Worm (Caenorhabditis elegans): ENCODE data around the gene F46F5.14.

Gene F46F5.14

DNA sequence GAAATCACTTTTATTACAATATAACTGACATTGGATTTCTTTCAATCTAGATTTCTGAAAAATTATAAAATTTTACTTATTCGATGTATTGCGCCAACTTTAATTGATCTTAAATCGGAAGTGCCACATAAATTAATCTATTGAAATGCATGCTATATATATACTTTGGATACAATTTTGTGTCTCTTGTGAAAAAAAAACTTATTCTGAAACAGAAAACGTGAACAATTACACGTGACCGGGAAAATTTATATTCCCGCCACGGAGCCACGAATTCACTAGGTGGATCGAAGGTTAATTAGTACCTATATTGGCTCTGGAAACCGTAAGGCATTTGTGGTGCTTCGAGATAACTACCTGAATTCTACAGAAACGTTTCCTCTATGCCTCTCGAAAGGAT, at the start of gene F46F5.14:
Gene F46F5.14 (plus strand): TSS at position 301 of the 400 bp plus-strand sequence.
- TF ChIP-seq C34F6.9 (tag; optimal IDR thresholded peaks at IDR 0.05): no peak
- no peak for TF ChIP-seq ztf-1 (GFP tag; conservative IDR thresholded peaks at IDR 0.05)
- TF ChIP-seq F13H6.1 (tag; optimal IDR thresholded peaks at IDR 0.05): no peak
- no peak for TF ChIP-seq elt-1 (tag; optimal IDR thresholded peaks at IDR 0.05)
- no peak for TF ChIP-seq lin-11 (tag; optimal IDR thresholded peaks at IDR 0.05)
- no peak for TF ChIP-seq aly-2 (tag; optimal IDR thresholded peaks at IDR 0.05)
- TF ChIP-seq elt-3 (tag; optimal IDR thresholded peaks at IDR 0.05): no peak
- no peak for TF ChIP-seq zag-1 (tag; optimal IDR thresholded peaks at IDR 0.05)
- no peak for TF ChIP-seq ztf-4 (tag; optimal IDR thresholded peaks at IDR 0.05)
- TF ChIP-seq ztf-11 (tag; optimal IDR thresholded peaks at IDR 0.05): no peak
- TF ChIP-seq lin-13 (GFP tag; optimal IDR thresholded peaks at IDR 0.05): no peak
- no peak for TF ChIP-seq crh-2 (tag; optimal IDR thresholded peaks at IDR 0.05)
- no peak for TF ChIP-seq sma-9 (GFP tag; optimal IDR thresholded peaks at IDR 0.05)
- no peak for TF ChIP-seq sma-9 (tag; optimal IDR thresholded peaks at IDR 0.05)
- TF ChIP-seq nhr-237 (tag; optimal IDR thresholded peaks at IDR 0.05): no peak
- no peak for TF ChIP-seq nhr-12 (tag; optimal IDR thresholded peaks at IDR 0.05)
- no peak for TF ChIP-seq nhr-6 (tag; optimal IDR thresholded peaks at IDR 0.05)
- TF ChIP-seq dmd-4 (tag; optimal IDR thresholded peaks at IDR 0.05): no peak
- TF ChIP-seq peb-1 (tag; optimal IDR thresholded peaks at IDR 0.05): no peak

DNA sequence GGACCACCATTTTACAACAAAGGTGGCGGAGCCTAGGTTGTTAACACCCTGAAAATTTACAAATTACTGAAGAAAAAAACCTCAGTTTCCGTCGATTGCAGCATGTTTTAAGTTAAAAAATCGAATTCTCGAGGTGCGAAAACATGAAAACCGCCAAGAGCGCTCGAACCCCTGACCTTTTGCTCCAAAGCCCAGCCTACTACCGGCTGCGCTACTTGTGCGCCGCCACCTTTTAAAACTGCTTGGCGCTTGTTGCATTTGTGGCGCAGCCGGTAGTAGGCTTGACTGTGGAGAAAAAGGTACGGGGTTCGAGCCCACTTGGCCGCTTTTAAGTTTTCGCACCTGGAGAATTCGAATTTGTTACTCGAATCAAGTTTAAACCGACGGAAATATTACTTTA, 49.6 kb upstream of the F46F5.14 start, which contains the start of gene snt-6:
Gene snt-6 (minus strand): TSS at position 58 of the 400 bp plus-strand sequence.
- TF ChIP-seq ceh-16 (tag; optimal IDR thresholded peaks at IDR 0.05) (no peak), R02D3.7 (tag; optimal IDR thresholded peaks at IDR 0.05) (no peak), nhr-23 (tag; optimal IDR thresholded peaks at IDR 0.05) (no peak), nhr-11 (tag; optimal IDR thresholded peaks at IDR 0.05) (no peak), F13H6.1 (tag; optimal IDR thresholded peaks at IDR 0.05) (no peak), lin-11 (tag; optimal IDR thresholded peaks at IDR 0.05) (no peak), ceh-82 (tag; optimal IDR thresholded peaks at IDR 0.05) (no peak), Y55F3AM.14 (GFP tag; optimal IDR thresholded peaks at IDR 0.05) (no peak), skn-1 (tag; optimal IDR thresholded peaks at IDR 0.05) (no peak)

DNA sequence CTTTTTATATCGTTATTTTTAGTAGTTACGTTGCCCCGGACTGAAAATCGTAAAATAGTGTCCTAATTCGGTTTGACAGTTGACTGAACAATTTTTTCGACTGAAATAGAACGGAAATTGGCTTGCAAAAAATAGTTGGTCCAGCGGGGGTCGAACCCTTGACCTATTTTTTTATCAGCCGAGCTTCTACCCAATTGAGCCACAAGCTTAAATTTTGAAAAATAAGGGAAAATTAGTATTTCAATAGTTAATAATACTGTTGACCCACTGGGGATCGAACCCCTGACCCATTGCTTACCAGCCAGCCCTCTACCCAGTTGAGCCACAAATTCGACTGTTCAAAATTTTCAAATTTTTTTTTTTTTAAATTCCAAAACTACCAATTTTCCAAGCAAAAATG, 48.0 kb upstream of the F46F5.14 start:
- no peak for TF ChIP-seq C34F6.9 (tag; optimal IDR thresholded peaks at IDR 0.05)

DNA sequence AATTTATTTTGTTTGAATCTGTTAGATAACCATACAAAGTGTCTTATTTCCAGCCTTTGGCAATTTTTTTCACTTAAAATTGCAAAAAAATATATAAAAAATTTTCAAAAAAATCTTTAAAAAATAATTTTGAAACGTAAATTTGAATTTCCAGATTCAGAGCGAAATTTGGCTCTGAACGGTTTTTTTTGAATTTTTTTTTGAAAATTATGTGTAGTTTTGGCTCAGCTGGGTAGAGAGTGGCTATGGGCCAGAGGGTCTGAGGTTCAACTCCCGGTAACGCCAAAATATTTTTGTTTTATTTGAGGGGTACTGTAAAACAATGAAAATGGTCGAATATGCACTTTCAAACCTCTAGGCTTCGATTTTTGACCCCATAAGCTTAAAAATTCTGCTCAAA, 46.3 kb upstream of the F46F5.14 start:
- TF ChIP-seq lin-11 (tag; optimal IDR thresholded peaks at IDR 0.05) (no peak), dmd-4 (tag; optimal IDR thresholded peaks at IDR 0.05) (no peak), ceh-16 (tag; optimal IDR thresholded peaks at IDR 0.05) (no peak), nhr-11 (tag; optimal IDR thresholded peaks at IDR 0.05) (no peak), elt-1 (tag; optimal IDR thresholded peaks at IDR 0.05) (no peak), zag-1 (tag; optimal IDR thresholded peaks at IDR 0.05) (no peak), R02D3.7 (tag; optimal IDR thresholded peaks at IDR 0.05) (no peak), lin-13 (GFP tag; optimal IDR thresholded peaks at IDR 0.05) (no peak), unc-62 (GFP tag; optimal IDR thresholded peaks at IDR 0.05) (no peak), mdl-1 (tag; optimal IDR thresholded peaks at IDR 0.05) (no peak), sem-4 (tag; optimal IDR thresholded peaks at IDR 0.05) (no peak), ztf-11 (tag; optimal IDR thresholded peaks at IDR 0.05) (no peak), sma-3 (GFP tag; optimal IDR thresholded peaks at IDR 0.05) (no peak), nhr-23 (tag; optimal IDR thresholded peaks at IDR 0.05) (no peak), ceh-82 (tag; optimal IDR thresholded peaks at IDR 0.05) (no peak)

DNA sequence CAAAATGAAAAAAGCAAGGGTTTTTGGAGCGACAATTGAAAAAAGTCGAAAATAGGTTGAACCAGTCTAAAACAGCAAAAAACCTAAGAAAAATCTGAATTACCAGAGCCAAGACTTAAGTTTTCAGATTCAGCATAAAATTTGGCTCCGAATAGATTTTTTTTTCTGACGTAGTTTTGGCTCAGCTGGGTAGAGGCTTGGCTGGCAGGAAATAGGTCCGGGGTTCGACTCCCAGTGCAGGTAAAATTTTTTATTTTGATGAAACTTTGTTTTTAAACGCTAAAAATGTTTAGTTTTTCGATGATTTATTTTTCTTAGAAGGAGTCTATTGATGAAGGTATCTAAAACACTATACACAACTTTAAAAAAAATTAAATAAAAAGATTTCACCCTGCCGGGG, 44.8 kb upstream of the F46F5.14 start:
- TF ChIP-seq nhr-21 (tag; optimal IDR thresholded peaks at IDR 0.05): no peak
- TF ChIP-seq mbf-1 (tag; optimal IDR thresholded peaks at IDR 0.05): no peak
- no peak for TF ChIP-seq lsy-2 (tag; optimal IDR thresholded peaks at IDR 0.05)
- TF ChIP-seq nhr-25 (tag; optimal IDR thresholded peaks at IDR 0.05): no peak
- TF ChIP-seq nhr-237 (tag; optimal IDR thresholded peaks at IDR 0.05): no peak
- no peak for TF ChIP-seq snpc-4 (tag; optimal IDR thresholded peaks at IDR 0.05)
- TF ChIP-seq ZK546.5 (tag; optimal IDR thresholded peaks at IDR 0.05): no peak
- TF ChIP-seq elt-3 (tag; optimal IDR thresholded peaks at IDR 0.05): no peak
- TF ChIP-seq sma-9 (GFP tag; optimal IDR thresholded peaks at IDR 0.05): no peak
- no peak for TF ChIP-seq sma-9 (tag; optimal IDR thresholded peaks at IDR 0.05)
- TF ChIP-seq nhr-10 (tag; optimal IDR thresholded peaks at IDR 0.05): no peak
- TF ChIP-seq nhr-23 (tag; optimal IDR thresholded peaks at IDR 0.05): no peak
- no peak for TF ChIP-seq unc-62 (GFP tag; optimal IDR thresholded peaks at IDR 0.05)
- TF ChIP-seq lin-13 (GFP tag; optimal IDR thresholded peaks at IDR 0.05): no peak
- no peak for TF ChIP-seq ceh-16 (tag; optimal IDR thresholded peaks at IDR 0.05)
- TF ChIP-seq fos-1 (tag; optimal IDR thresholded peaks at IDR 0.05): no peak
- TF ChIP-seq lin-39 (tag; optimal IDR thresholded peaks at IDR 0.05): no peak
- TF ChIP-seq lin-11 (tag; optimal IDR thresholded peaks at IDR 0.05): no peak
- TF ChIP-seq nhr-129 (tag; optimal IDR thresholded peaks at IDR 0.05): no peak
- TF ChIP-seq mdl-1 (tag; optimal IDR thresholded peaks at IDR 0.05): no peak

Measured in whole organism, L2 larva.